Worm (Caenorhabditis elegans) whole organism, young adult: Measurements from ENCODE around the gene cyp-13A3.
A peak's percentile ranks its signal among the peaks of the same experiment; 100 is the strongest.

ENCODE experiments used
- C17E4.6 ChIP-seq: fragments of 200-800 bp; sonication (Bioruptor generic); IDR thresholded peaks from 2 replicates; pipeline ENCODE4 v1.3.6; 2022; ENCODE audit warnings: missing genetic modification reagents, missing genetic modification characterization, missing compliant biosample characterization
- F22D6.2 ChIP-seq: sonication (generic microtip); optimal IDR thresholded peaks from 2 replicates; lab custom pipeline; 2016; ENCODE audit warnings: mild to moderate bottlenecking, missing genetic modification characterization, missing compliant biosample characterization
- F39B2.1 ChIP-seq: fragments of 200-800 bp; sonication (Bioruptor generic); IDR thresholded peaks from 2 replicates; pipeline ENCODE4 v1.3.6; 2022; ENCODE audit warnings: missing genetic modification reagents, missing genetic modification characterization, missing compliant biosample characterization
- F52B5.7 ChIP-seq: sonication (generic microtip); optimal IDR thresholded peaks from 2 replicates; lab custom pipeline; 2016; ENCODE audit warnings: mild to moderate bottlenecking, missing genetic modification characterization, missing compliant biosample characterization
- F57A8.1 ChIP-seq: fragments of 200-800 bp; sonication (Bioruptor generic); optimal IDR thresholded peaks from 2 replicates; lab custom pipeline; 2018; ENCODE audit warnings: mild to moderate bottlenecking, missing genetic modification characterization, moderate library complexity, missing compliant biosample characterization
- K12H6.12 ChIP-seq: fragments of 200-800 bp; sonication (Bioruptor generic); optimal IDR thresholded peaks from 2 replicates; lab custom pipeline; 2018; ENCODE audit warnings: mild to moderate bottlenecking, missing genetic modification characterization, missing compliant biosample characterization
- Y53G8AR.9 ChIP-seq: fragments of 200-800 bp; sonication (Bioruptor generic); conservative IDR thresholded peaks from 2 replicates; pipeline ENCODE4 v1.3.6; 2022; ENCODE audit warnings: missing genetic modification reagents, missing genetic modification characterization, missing compliant biosample characterization
- Y67H2A.10 ChIP-seq: fragments of 200-800 bp; sonication (Bioruptor generic); conservative IDR thresholded peaks from 2 replicates; pipeline ENCODE4 v1.3.6; 2022; ENCODE audit warnings: missing genetic modification reagents, missing genetic modification characterization, missing compliant biosample characterization
- akir-1 ChIP-seq: fragments of 200-800 bp; sonication (Bioruptor generic); optimal IDR thresholded peaks from 2 replicates; lab custom pipeline; 2018; ENCODE audit warnings: mild to moderate bottlenecking, missing genetic modification characterization, moderate library complexity, missing compliant biosample characterization
- athp-1 ChIP-seq: sonication (generic microtip); optimal IDR thresholded peaks from 2 replicates; lab custom pipeline; 2017; ENCODE audit warnings: mild to moderate bottlenecking, missing genetic modification characterization, missing compliant biosample characterization
- attf-3 ChIP-seq: fragments of 200-800 bp; sonication (Bioruptor generic); conservative IDR thresholded peaks from 2 replicates; pipeline ENCODE4 v1.3.6; 2022; ENCODE audit warnings: missing genetic modification reagents, missing genetic modification characterization, missing compliant biosample characterization
- attf-5 ChIP-seq: fragments of 200-800 bp; sonication (Bioruptor generic); optimal IDR thresholded peaks from 2 replicates; lab custom pipeline; 2018; ENCODE audit warnings: mild to moderate bottlenecking, missing genetic modification characterization, missing compliant biosample characterization
- cebp-2 ChIP-seq: fragments of 200-800 bp; sonication (Bioruptor generic); IDR thresholded peaks from 2 replicates; pipeline ENCODE4 v1.3.6; 2022; ENCODE audit warnings: missing genetic modification characterization, missing compliant biosample characterization
- ceh-100 ChIP-seq: fragments of 200-800 bp; sonication (Bioruptor generic); IDR thresholded peaks from 2 replicates; pipeline ENCODE4 v1.3.6; 2022; ENCODE audit warnings: missing genetic modification reagents, missing genetic modification characterization, missing compliant biosample characterization
- ceh-40 ChIP-seq: fragments of 200-800 bp; sonication (Bioruptor generic); IDR thresholded peaks from 2 replicates; pipeline ENCODE4 v1.3.6; 2022; ENCODE audit warnings: missing genetic modification characterization, missing compliant biosample characterization
- ceh-91 ChIP-seq: fragments of 200-800 bp; sonication (Bioruptor generic); IDR thresholded peaks from 2 replicates; pipeline ENCODE4 v1.3.6; 2022; ENCODE audit warnings: missing genetic modification reagents, missing genetic modification characterization, missing compliant biosample characterization
- ekl-4 ChIP-seq: fragments of 200-800 bp; sonication (Bioruptor generic); IDR thresholded peaks from 2 replicates; pipeline ENCODE4 v1.3.6; 2022; ENCODE audit warnings: missing genetic modification reagents, missing genetic modification characterization, missing compliant biosample characterization
- ets-4 ChIP-seq: fragments of 200-800 bp; sonication (Bioruptor generic); optimal IDR thresholded peaks from 2 replicates; lab custom pipeline; 2018; ENCODE audit warnings: mild to moderate bottlenecking, missing genetic modification characterization, missing compliant biosample characterization
- fkh-3 ChIP-seq: sonication (generic microtip); optimal IDR thresholded peaks from 2 replicates; lab custom pipeline; 2016; ENCODE audit warnings: mild to moderate bottlenecking, missing genetic modification characterization, missing compliant biosample characterization
- him-1 ChIP-seq: sonication (generic microtip); optimal IDR thresholded peaks from 2 replicates; lab custom pipeline; 2016; ENCODE audit warnings: missing genotype, missing genetic modification reagents, missing genetic modification characterization, missing compliant biosample characterization
- hmg-1.2 ChIP-seq: fragments of 200-800 bp; sonication (Bioruptor generic); IDR thresholded peaks from 2 replicates; pipeline ENCODE4 v1.3.6; 2022; ENCODE audit warnings: missing genetic modification reagents, missing genetic modification characterization, missing compliant biosample characterization
- hmg-20 ChIP-seq: fragments of 200-800 bp; sonication (Bioruptor generic); IDR thresholded peaks from 2 replicates; pipeline ENCODE4 v1.3.6; 2022; ENCODE audit warnings: missing genetic modification reagents, missing genetic modification characterization, missing compliant biosample characterization
- lin-40 ChIP-seq: sonication (generic microtip); optimal IDR thresholded peaks from 2 replicates; lab custom pipeline; 2016; ENCODE audit warnings: missing genetic modification characterization, mild to moderate bottlenecking, missing compliant biosample characterization, missing genotype, missing genetic modification reagents
- lir-1 ChIP-seq: fragments of 200-800 bp; sonication (Bioruptor generic); conservative IDR thresholded peaks from 2 replicates; pipeline ENCODE4 v1.3.6; 2022; ENCODE audit warnings: missing genetic modification reagents, missing genetic modification characterization, missing compliant biosample characterization
- lsy-27 ChIP-seq: sonication (generic microtip); optimal IDR thresholded peaks from 2 replicates; lab custom pipeline; 2017; ENCODE audit warnings: missing genetic modification characterization, mild to moderate bottlenecking, missing compliant biosample characterization, antibody characterized with exemption, missing genotype, borderline replicate concordance; ENCODE audit not compliant: insufficient read depth
- madf-6 ChIP-seq: fragments of 200-800 bp; sonication (Bioruptor generic); IDR thresholded peaks from 2 replicates; pipeline ENCODE4 v1.3.6; 2022; ENCODE audit warnings: missing genetic modification reagents, missing genetic modification characterization, missing compliant biosample characterization
- mcd-1 ChIP-seq: fragments of 200-800 bp; sonication (Bioruptor generic); IDR thresholded peaks from 2 replicates; pipeline ENCODE4 v1.3.6; 2022; ENCODE audit warnings: missing genetic modification reagents, missing genetic modification characterization, missing compliant biosample characterization
- mes-4 ChIP-seq: sonication (generic microtip); optimal IDR thresholded peaks from 2 replicates; lab custom pipeline; 2016; ENCODE audit warnings: missing genotype, missing genetic modification characterization, missing compliant biosample characterization
- nfya-2 ChIP-seq: fragments of 200-800 bp; sonication (Bioruptor generic); IDR thresholded peaks from 2 replicates; pipeline ENCODE4 v1.3.6; 2022; ENCODE audit warnings: missing genetic modification reagents, missing genetic modification characterization, missing compliant biosample characterization
- nfyb-1 ChIP-seq: fragments of 200-800 bp; sonication (Bioruptor generic); IDR thresholded peaks from 2 replicates; pipeline ENCODE4 v1.3.6; 2022; ENCODE audit warnings: missing genetic modification reagents, missing genetic modification characterization, missing compliant biosample characterization
- nhr-120 ChIP-seq: fragments of 200-800 bp; sonication (Bioruptor generic); IDR thresholded peaks from 2 replicates; pipeline ENCODE4 v1.3.6; 2022; ENCODE audit warnings: missing genetic modification characterization, missing compliant biosample characterization
- nhr-179 ChIP-seq: sonication (generic microtip); optimal IDR thresholded peaks from 2 replicates; lab custom pipeline; 2016; ENCODE audit warnings: mild to moderate bottlenecking, missing genetic modification characterization, missing compliant biosample characterization
- nhr-27 ChIP-seq: fragments of 200-800 bp; sonication (Bioruptor generic); optimal IDR thresholded peaks from 2 replicates; lab custom pipeline; 2018; ENCODE audit warnings: mild to moderate bottlenecking, missing genetic modification characterization, moderate library complexity, missing compliant biosample characterization
- nhr-80 ChIP-seq: sonication (generic microtip); optimal IDR thresholded peaks from 2 replicates; lab custom pipeline; 2016; ENCODE audit warnings: missing genetic modification characterization, missing compliant biosample characterization
- pbrm-1 ChIP-seq: fragments of 200-800 bp; sonication (Bioruptor generic); IDR thresholded peaks from 2 replicates; pipeline ENCODE4 v1.3.6; 2022; ENCODE audit warnings: missing genetic modification reagents, missing genetic modification characterization, missing compliant biosample characterization
- rcor-1 ChIP-seq: fragments of 200-800 bp; sonication (Bioruptor generic); IDR thresholded peaks from 2 replicates; pipeline ENCODE4 v1.3.6; 2022; ENCODE audit warnings: missing genetic modification reagents, missing genetic modification characterization, missing compliant biosample characterization
- sdz-38 ChIP-seq: sonication (generic microtip); optimal IDR thresholded peaks from 2 replicates; lab custom pipeline; 2016; ENCODE audit warnings: missing genotype, missing genetic modification characterization, missing compliant biosample characterization
- snpc-3.4 ChIP-seq: sonication (generic microtip); optimal IDR thresholded peaks from 2 replicates; lab custom pipeline; 2017; ENCODE audit warnings: missing genetic modification characterization, mild to moderate bottlenecking, missing compliant biosample characterization, antibody characterized with exemption, moderate library complexity, missing genotype, missing genetic modification reagents
- snpc-4 ChIP-seq, 5 experiments: fragments of 150-350 bp in 1 of 5; sonication (generic microtip) in 4 of 5; optimal IDR thresholded peaks; 2 replicates each; lab custom pipeline; 2014 to 2018; ENCODE audit warnings: missing genetic modification characterization in 5 of 5, missing biosample characterization in 3 of 5, antibody characterized with exemption in 2 of 5, mild to moderate bottlenecking in 2 of 5, missing compliant biosample characterization in 2 of 5, missing genotype in 2 of 5, moderate library complexity in 2 of 5, missing genetic modification reagents in 1 of 5
- sptf-2 ChIP-seq: fragments of 200-800 bp; sonication (Bioruptor generic); optimal IDR thresholded peaks from 2 replicates; lab custom pipeline; 2018; ENCODE audit warnings: mild to moderate bottlenecking, missing genetic modification characterization, missing compliant biosample characterization
- tlf-1 ChIP-seq: fragments of 200-800 bp; sonication (Bioruptor generic); optimal IDR thresholded peaks from 2 replicates; lab custom pipeline; 2018; ENCODE audit warnings: mild to moderate bottlenecking, missing genetic modification characterization, missing compliant biosample characterization
- unc-130 ChIP-seq: sonication (generic microtip); optimal IDR thresholded peaks from 2 replicates; lab custom pipeline; 2016; ENCODE audit warnings: missing genetic modification reagents, missing genetic modification characterization, missing compliant biosample characterization
- unc-62 ChIP-seq: fragments of 150-350 bp; optimal IDR thresholded peaks from 2 replicates; lab custom pipeline; 2014; ENCODE audit warnings: missing biosample characterization, missing genetic modification reagents, missing genetic modification characterization
- xnd-1 ChIP-seq: sonication (generic microtip); optimal IDR thresholded peaks from 2 replicates; lab custom pipeline; 2016; ENCODE audit warnings: missing genotype, missing genetic modification reagents, missing genetic modification characterization, missing compliant biosample characterization
- zfh-2 ChIP-seq: fragments of 200-800 bp; sonication (Bioruptor generic); conservative IDR thresholded peaks from 2 replicates; pipeline ENCODE4 v1.3.6; 2022; ENCODE audit warnings: missing genetic modification reagents, missing genetic modification characterization, missing compliant biosample characterization
- zim-3 ChIP-seq: sonication (generic microtip); optimal IDR thresholded peaks from 2 replicates; lab custom pipeline; 2017; ENCODE audit warnings: mild to moderate bottlenecking, missing genetic modification characterization, moderate library complexity, missing compliant biosample characterization
- ztf-22 ChIP-seq: fragments of 200-800 bp; sonication (Bioruptor generic); optimal IDR thresholded peaks from 2 replicates; lab custom pipeline; 2018; ENCODE audit warnings: mild to moderate bottlenecking, missing genetic modification characterization, moderate library complexity, missing compliant biosample characterization
- ztf-28 ChIP-seq: fragments of 200-800 bp; sonication (Bioruptor generic); IDR thresholded peaks from 2 replicates; pipeline ENCODE4 v1.3.6; 2022; ENCODE audit warnings: missing genetic modification reagents, missing genetic modification characterization, missing compliant biosample characterization

cyp-13A3 gene

DNA sequence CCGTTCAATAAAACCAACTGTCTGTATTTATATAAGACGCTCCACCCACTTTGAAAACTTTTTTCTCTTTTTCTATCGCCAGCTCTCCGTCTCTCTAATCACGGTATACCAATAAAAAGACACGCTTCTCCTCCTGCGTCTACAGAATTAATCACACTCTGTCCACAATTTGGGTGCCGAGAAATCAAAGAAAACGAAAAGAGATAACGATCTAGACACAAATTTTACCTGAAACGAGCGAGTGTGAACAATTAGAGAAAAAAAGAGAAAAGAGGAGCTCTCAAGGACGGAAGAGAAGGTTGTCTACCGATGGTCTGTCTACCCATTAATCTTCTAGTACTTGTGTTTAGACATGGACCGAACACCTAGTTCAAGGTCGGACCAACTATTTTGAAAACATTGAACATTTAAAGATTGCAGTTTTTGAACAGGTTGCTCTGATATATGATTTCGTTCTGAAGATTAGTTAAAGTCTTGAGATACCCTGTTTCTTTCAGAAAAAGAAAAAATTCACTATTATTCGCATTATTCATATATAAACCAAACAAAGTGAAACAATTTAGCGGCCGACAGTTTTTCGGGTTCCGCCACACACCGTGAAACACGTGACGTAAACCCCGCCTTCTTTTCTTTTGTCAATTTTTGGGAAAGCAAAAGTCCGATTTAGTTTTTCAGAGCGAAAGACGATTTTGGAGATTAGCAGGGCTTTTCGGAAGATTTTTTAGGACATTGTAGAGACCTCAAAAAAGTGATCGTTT, 5.5 kb downstream of the cyp-13A3 start, which contains the start of gene cyp-13A2 (continued):
- TF ChIP-seq K12H6.12 (tag; lab: Kevin White, UChicago) (no peak), F57A8.1 (no peak), hmg-20 (GFP tag; lab: Robert Waterston, UW) (no peak), ztf-28 (GFP tag; lab: Robert Waterston, UW) (no peak), nfya-2 (GFP tag; lab: Robert Waterston, UW) (no peak), ets-4 (GFP tag; lab: Kevin White, UChicago) (no peak), Y53G8AR.9 (GFP tag; lab: Robert Waterston, UW) (no peak), tlf-1 (no peak), rcor-1 (GFP tag; lab: Robert Waterston, UW) (no peak), mcd-1 (GFP tag; lab: Robert Waterston, UW) (no peak), xnd-1 (tag; lab: Kevin White, UChicago) (no peak), snpc-4 (GFP tag; optimal IDR thresholded peaks at IDR 0.05; lab: Kevin White, UChicago) (peak; percentile 93), snpc-4 (tag; optimal IDR thresholded peaks at IDR 0.05; lab: Kevin White, UChicago) (peak; percentile 94 to 98 (median 96)), nhr-179 (no peak), Y67H2A.10 (GFP tag; lab: Robert Waterston, UW) (no peak), nhr-27 (tag; lab: Kevin White, UChicago) (no peak), unc-130 (GFP tag; lab: Kevin White, UChicago) (no peak), akir-1 (GFP tag; lab: Kevin White, UChicago) (no peak), C17E4.6 (GFP tag; lab: Robert Waterston, UW) (no peak), ceh-40 (GFP tag; lab: Robert Waterston, UW) (no peak), ztf-22 (GFP tag; lab: Kevin White, UChicago) (no peak), snpc-3.4 (tag; lab: Kevin White, UChicago) (peak; percentile 86), athp-1 (no peak), sdz-38 (no peak), ekl-4 (GFP tag; lab: Robert Waterston, UW) (no peak), ceh-100 (GFP tag; lab: Robert Waterston, UW) (no peak), lir-1 (GFP tag; lab: Robert Waterston, UW) (no peak), nfyb-1 (GFP tag; lab: Robert Waterston, UW) (no peak), nhr-80 (tag; lab: Kevin White, UChicago) (peak; percentile 89), pbrm-1 (no peak), hmg-1.2 (GFP tag; lab: Robert Waterston, UW) (peak; percentile 84), F52B5.7 (tag; lab: Kevin White, UChicago) (no peak), cebp-2 (GFP tag; lab: Robert Waterston, UW) (no peak), attf-5 (no peak), nhr-120 (GFP tag; lab: Robert Waterston, UW) (no peak), lin-40 (tag; lab: Kevin White, UChicago) (no peak), fkh-3 (tag; lab: Kevin White, UChicago) (no peak), zfh-2 (GFP tag; lab: Robert Waterston, UW) (no peak), him-1 (tag; lab: Kevin White, UChicago) (peak; percentile 56), unc-62 (GFP tag; lab: Kevin White, UChicago) (no peak), sptf-2 (no peak), F22D6.2 (tag; lab: Kevin White, UChicago) (no peak), F39B2.1 (GFP tag; lab: Robert Waterston, UW) (no peak), attf-3 (no peak), zim-3 (tag; lab: Kevin White, UChicago) (no peak), madf-6 (GFP tag; lab: Robert Waterston, UW) (no peak; the same call in 1 of the 2 replicates), mes-4 (tag; lab: Kevin White, UChicago) (no peak), ceh-91 (GFP tag; lab: Robert Waterston, UW) (no peak), lsy-27 (tag; lab: Kevin White, UChicago) (no peak)
